Worm (Caenorhabditis elegans) whole organism, midembryonic: ENCODE measurements around the gene ugt-12.
"Not testable (repeated sequence)": the region's sequence is repeated elsewhere in the genome, so short reads cannot be mapped to it uniquely, and the experiment has no call there.

Experiments
- T22C8.4 ChIP-seq: fragments of 200-800 bp; sonication (Bioruptor generic); IDR thresholded peaks from 2 replicates; pipeline ENCODE4 v1.3.6; 2022; ENCODE audit warnings: missing genetic modification characterization, missing compliant biosample characterization
- cog-1 ChIP-seq: sonication (generic microtip); optimal IDR thresholded peaks from 2 replicates; lab custom pipeline; 2016; ENCODE audit warnings: missing genetic modification characterization, missing compliant biosample characterization
- flt-1 ChIP-seq: fragments of 200-800 bp; sonication (Bioruptor generic); IDR thresholded peaks from 2 replicates; pipeline ENCODE4 v1.3.6; 2022; ENCODE audit warnings: missing genetic modification characterization, missing compliant biosample characterization
- klf-2 ChIP-seq: fragments of 200-800 bp; sonication (Bioruptor generic); conservative IDR thresholded peaks from 2 replicates; pipeline ENCODE4 v1.3.6; 2022; ENCODE audit warnings: missing genetic modification reagents, missing genetic modification characterization, missing compliant biosample characterization
- med-1 ChIP-seq: sonication (generic microtip); optimal IDR thresholded peaks from 2 replicates; lab custom pipeline; 2017; ENCODE audit warnings: missing genetic modification characterization, mild to moderate bottlenecking, missing compliant biosample characterization, antibody characterized with exemption, missing genetic modification reagents; ENCODE audit not compliant: insufficient read depth
- ref-1 ChIP-seq: fragments of 200-800 bp; sonication (Bioruptor generic); conservative IDR thresholded peaks from 2 replicates; pipeline ENCODE4 v1.3.6; 2022; ENCODE audit warnings: missing genetic modification reagents, missing genetic modification characterization, missing compliant biosample characterization
- tab-1 ChIP-seq: fragments of 200-800 bp; sonication (Bioruptor generic); IDR thresholded peaks from 2 replicates; pipeline ENCODE4 v1.3.6; 2022; ENCODE audit warnings: missing genetic modification characterization, missing compliant biosample characterization
- ztf-23 ChIP-seq: fragments of 200-800 bp; sonication (Bioruptor generic); IDR thresholded peaks from 2 replicates; pipeline ENCODE4 v1.3.6; 2022; ENCODE audit warnings: missing genetic modification reagents, missing genetic modification characterization, missing compliant biosample characterization
- ztf-29 ChIP-seq: fragments of 200-800 bp; sonication (Bioruptor generic); IDR thresholded peaks from 2 replicates; pipeline ENCODE4 v1.3.6; 2022; ENCODE audit warnings: missing genetic modification reagents, missing genetic modification characterization, missing compliant biosample characterization

Gene ugt-12

ce11 chrV:4903696-4904095 lies 14.3 kb upstream of the ugt-12 start, which contains the start of gene ugt-8:
Gene ugt-8, plus strand, starts transcription at chrV:4903930.
- TF ChIP-seq cog-1 (tag; lab: Kevin White, UChicago) (no peak), T22C8.4 (GFP tag; lab: Robert Waterston, UW) (no peak), ztf-29 (GFP tag; lab: Robert Waterston, UW) (no peak), tab-1 (GFP tag; lab: Robert Waterston, UW) (no peak), ztf-23 (GFP tag; lab: Robert Waterston, UW) (no peak), flt-1 (GFP tag; lab: Robert Waterston, UW) (no peak), ref-1 (GFP tag; lab: Robert Waterston, UW) (no peak), klf-2 (GFP tag; lab: Robert Waterston, UW) (no peak), med-1 (no peak)

- no peak for TF ChIP-seq cog-1 (tag; lab: Kevin White, UChicago)
- TF ChIP-seq klf-2 (GFP tag; lab: Robert Waterston, UW): no peak
- TF ChIP-seq tab-1 (GFP tag; lab: Robert Waterston, UW): no peak
- no peak for TF ChIP-seq flt-1 (GFP tag; lab: Robert Waterston, UW)
- no peak for TF ChIP-seq ztf-23 (GFP tag; lab: Robert Waterston, UW)
- TF ChIP-seq T22C8.4 (GFP tag; lab: Robert Waterston, UW): no peak
- no peak for TF ChIP-seq ztf-29 (GFP tag; lab: Robert Waterston, UW)
- no peak for TF ChIP-seq med-1
- no peak for TF ChIP-seq ref-1 (GFP tag; lab: Robert Waterston, UW)
These were observed 11.6 kb upstream of the ugt-12 start, which contains the start of gene ugt-67 for ce11 chrV:4901074-4901473. Gene ugt-67, plus strand, starts transcription at chrV:4901374.

- not testable (repeated sequence) for TF ChIP-seq ztf-23 (GFP tag; lab: Robert Waterston, UW); ztf-29 (GFP tag; lab: Robert Waterston, UW); cog-1 (tag; lab: Kevin White, UChicago)
These were observed 10.6 kb upstream of the ugt-12 start, which contains the start of gene ugt-10 for ce11 chrV:4900020-4900419. Gene ugt-10, minus strand, starts transcription at chrV:4900120.

- no peak for TF ChIP-seq ztf-29 (GFP tag; lab: Robert Waterston, UW)
- no peak for TF ChIP-seq cog-1 (tag; lab: Kevin White, UChicago)
- no peak for TF ChIP-seq ztf-23 (GFP tag; lab: Robert Waterston, UW)
- no peak for TF ChIP-seq tab-1 (GFP tag; lab: Robert Waterston, UW)
- no peak for TF ChIP-seq klf-2 (GFP tag; lab: Robert Waterston, UW)
- no peak for TF ChIP-seq ref-1 (GFP tag; lab: Robert Waterston, UW)
These were observed 6.3 kb upstream of the ugt-12 start, which contains the start of gene ugt-9 for ce11 chrV:4895744-4896143. Gene ugt-9, plus strand, starts transcription at chrV:4896048.

ce11 chrV:4894971-4895370 lies 5.5 kb upstream of the ugt-12 start, which contains the start of gene ugt-11:
Gene ugt-11, minus strand, starts transcription at chrV:4895071.
- no peak for TF ChIP-seq T22C8.4 (GFP tag; lab: Robert Waterston, UW)
- TF ChIP-seq flt-1 (GFP tag; lab: Robert Waterston, UW): no peak
- TF ChIP-seq tab-1 (GFP tag; lab: Robert Waterston, UW): no peak
- no peak for TF ChIP-seq cog-1 (tag; lab: Kevin White, UChicago)
- TF ChIP-seq ztf-23 (GFP tag; lab: Robert Waterston, UW): no peak
- no peak for TF ChIP-seq med-1
- TF ChIP-seq klf-2 (GFP tag; lab: Robert Waterston, UW): no peak
- no peak for TF ChIP-seq ref-1 (GFP tag; lab: Robert Waterston, UW)
- TF ChIP-seq ztf-29 (GFP tag; lab: Robert Waterston, UW): no peak

- TF ChIP-seq cog-1 (tag; lab: Kevin White, UChicago): no peak
- TF ChIP-seq med-1: no peak
- no peak for TF ChIP-seq T22C8.4 (GFP tag; lab: Robert Waterston, UW)
- TF ChIP-seq ref-1 (GFP tag; lab: Robert Waterston, UW): no peak
- TF ChIP-seq tab-1 (GFP tag; lab: Robert Waterston, UW): no peak
- no peak for TF ChIP-seq ztf-29 (GFP tag; lab: Robert Waterston, UW)
- no peak for TF ChIP-seq klf-2 (GFP tag; lab: Robert Waterston, UW)
- TF ChIP-seq flt-1 (GFP tag; lab: Robert Waterston, UW): no peak
- no peak for TF ChIP-seq ztf-23 (GFP tag; lab: Robert Waterston, UW)
These were observed 1.9 kb upstream of the ugt-12 start for ce11 chrV:4891305-4891704.

- TF ChIP-seq T22C8.4 (GFP tag; lab: Robert Waterston, UW): no peak
- TF ChIP-seq med-1: no peak
- no peak for TF ChIP-seq cog-1 (tag; lab: Kevin White, UChicago)
- no peak for TF ChIP-seq flt-1 (GFP tag; lab: Robert Waterston, UW)
- TF ChIP-seq ztf-29 (GFP tag; lab: Robert Waterston, UW): no peak
- TF ChIP-seq tab-1 (GFP tag; lab: Robert Waterston, UW): 0 out of 2 replicates have a peak, but pooled peaks have one; percentile 39
These were observed 1.4 kb upstream of the ugt-12 start for ce11 chrV:4890781-4891180.

- TF ChIP-seq ztf-29 (GFP tag; lab: Robert Waterston, UW) (no peak), med-1 (no peak), flt-1 (GFP tag; lab: Robert Waterston, UW) (no peak), tab-1 (GFP tag; lab: Robert Waterston, UW) (no peak), klf-2 (GFP tag; lab: Robert Waterston, UW) (no peak), T22C8.4 (GFP tag; lab: Robert Waterston, UW) (no peak), ztf-23 (GFP tag; lab: Robert Waterston, UW) (no peak), cog-1 (tag; lab: Kevin White, UChicago) (no peak), ref-1 (GFP tag; lab: Robert Waterston, UW) (no peak)
These were observed 599 bp upstream of the ugt-12 start, which contains the start of gene T19H12.2 for ce11 chrV:4889976-4890479. Gene T19H12.2, plus strand, starts transcription at chrV:4890429.

- TF ChIP-seq ztf-23 (GFP tag; lab: Robert Waterston, UW) (no peak), tab-1 (GFP tag; lab: Robert Waterston, UW) (no peak), T22C8.4 (GFP tag; lab: Robert Waterston, UW) (no peak), klf-2 (GFP tag; lab: Robert Waterston, UW) (no peak), med-1 (no peak), ref-1 (GFP tag; lab: Robert Waterston, UW) (no peak), flt-1 (GFP tag; lab: Robert Waterston, UW) (no peak), ztf-29 (GFP tag; lab: Robert Waterston, UW) (no peak), cog-1 (tag; lab: Kevin White, UChicago) (no peak)
These were observed 4.1 kb downstream of the ugt-12 start, which contains the start of gene T19H12.3 for ce11 chrV:4885372-4885771. Gene T19H12.3, plus strand, starts transcription at chrV:4885672.
